Worm (Caenorhabditis elegans): ENCODE results near the gene C16D2.3.

DNA sequence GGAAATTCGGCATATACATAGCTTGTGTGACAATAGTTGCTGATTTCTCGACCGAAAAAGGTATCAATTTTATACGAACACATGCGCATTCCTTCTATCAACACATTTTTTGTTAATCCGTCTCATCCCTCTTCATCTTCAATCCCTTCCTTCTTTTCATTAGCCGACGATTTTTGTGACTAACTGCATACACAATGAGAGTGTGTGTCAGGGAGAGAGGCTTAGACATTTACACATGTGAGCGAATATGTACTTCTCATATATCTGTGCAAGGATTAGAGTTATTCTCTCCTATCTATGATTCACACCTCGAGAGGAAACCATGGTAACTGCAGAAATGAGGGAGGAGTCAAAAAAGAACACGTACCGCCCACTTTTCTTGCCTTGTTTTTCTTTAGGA lies 7.6 kb upstream of the C16D2.3 start:
- TF ChIP-seq nhr-90 (tag; optimal IDR thresholded peaks at IDR 0.05) (no peak), rpc-1 (optimal IDR thresholded peaks at IDR 0.05) (no peak), rpc-1 (tag; optimal IDR thresholded peaks at IDR 0.05) (no peak), tbp1 (GFP tag; optimal IDR thresholded peaks at IDR 0.05) (no peak), ama-1 (optimal IDR thresholded peaks at IDR 0.05) (no peak), ama-1 (GFP tag; optimal IDR thresholded peaks at IDR 0.05) (no peak), snpc-4 (GFP tag; optimal IDR thresholded peaks at IDR 0.05) (no peak), snpc-4 (tag; optimal IDR thresholded peaks at IDR 0.05) (no peak), mes-4 (tag; optimal IDR thresholded peaks at IDR 0.05) (no peak), unc-62 (GFP tag; optimal IDR thresholded peaks at IDR 0.05) (no peak), xnd-1 (tag; optimal IDR thresholded peaks at IDR 0.05) (no peak), ekl-4 (GFP tag; IDR thresholded peaks at IDR 0.05) (no peak), ztf-3 (GFP tag; optimal IDR thresholded peaks at IDR 0.05) (no peak)

Measured in whole organism, young adult.